Fruit fly (Drosophila melanogaster): ENCODE measurements around the gene CG9970.

Gene CG9970

dm6 chr3L:2893846-2894511, 22.5 kb downstream of the CG9970 start:
- TF ChIP-seq Hr39 (GFP tag; optimal IDR thresholded peaks at IDR 0.05), result no peak
- no peak for TF ChIP-seq Hr38 (GFP tag; optimal IDR thresholded peaks at IDR 0.05)
- TF ChIP-seq CG34406 (GFP tag; optimal IDR thresholded peaks at IDR 0.05), result no peak
- no peak for TF ChIP-seq pdm3 (GFP tag; optimal IDR thresholded peaks at IDR 0.05)
- TF ChIP-seq Gug (GFP tag; IDR thresholded peaks at IDR 0.05), result no peak

- TF ChIP-seq CG31627 (GFP tag; optimal IDR thresholded peaks at IDR 0.05) (no peak), eg (GFP tag; IDR thresholded peaks at IDR 0.05) (no peak), net (GFP tag; optimal IDR thresholded peaks at IDR 0.05) (no peak), cyc (GFP tag; optimal IDR thresholded peaks at IDR 0.05) (no peak), Eip75B (GFP tag; optimal IDR thresholded peaks at IDR 0.05) (no peak), pdm3 (GFP tag; optimal IDR thresholded peaks at IDR 0.05) (no peak), CG16779 (tag; optimal IDR thresholded peaks at IDR 0.05) (no peak), topi (GFP tag; optimal IDR thresholded peaks at IDR 0.05) (no peak)
Measured at dm6 chr3L:2892105-2892504, 24.3 kb downstream of the CG9970 start, which contains the start of gene spz5. spz5 (minus strand) TSS chr3L:2892166.

DNA sequence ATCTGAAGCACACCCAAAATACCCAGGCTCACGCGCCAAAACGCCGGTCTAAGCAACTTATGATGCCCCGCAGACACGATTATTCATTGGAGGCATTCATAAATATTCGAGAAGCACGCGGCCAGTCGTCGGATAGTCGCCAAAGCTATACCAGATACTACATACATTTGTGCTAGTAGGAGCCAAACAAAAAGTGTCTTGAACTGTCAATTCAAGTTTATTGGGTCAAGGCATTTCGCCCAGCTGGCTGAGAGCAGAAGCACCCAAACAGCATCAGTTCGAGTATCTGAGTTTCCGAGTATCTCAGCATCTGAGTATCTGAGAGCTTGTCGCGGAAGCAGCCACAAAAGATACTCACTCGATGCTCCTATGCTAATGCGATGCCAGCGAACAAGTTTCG, 28.3 kb downstream of the CG9970 start:
- TF ChIP-seq OdsH (GFP tag; optimal IDR thresholded peaks at IDR 0.05) (no peak), Gug (GFP tag; IDR thresholded peaks at IDR 0.05) (no peak), Ets21C (GFP tag; optimal IDR thresholded peaks at IDR 0.05) (no peak), ss (GFP tag; optimal IDR thresholded peaks at IDR 0.05) (no peak)

dm6 chr3L:2887399-2887798, 29.1 kb downstream of the CG9970 start:
- TF ChIP-seq fd85E (GFP tag; optimal IDR thresholded peaks at IDR 0.05) (no peak), lz (GFP tag; optimal IDR thresholded peaks at IDR 0.05) (no peak), CG7368 (GFP tag; optimal IDR thresholded peaks at IDR 0.05) (no peak), Lpt (GFP tag; optimal IDR thresholded peaks at IDR 0.05) (no peak), Sox102F (GFP tag; optimal IDR thresholded peaks at IDR 0.05) (no peak), Ets96B (tag; optimal IDR thresholded peaks at IDR 0.05) (no peak), spab (GFP tag; optimal IDR thresholded peaks at IDR 0.05) (no peak), CG8119 (GFP tag; IDR thresholded peaks at IDR 0.05) (no peak), CG6808 (GFP tag; optimal IDR thresholded peaks at IDR 0.05) (no peak), Hr39 (GFP tag; optimal IDR thresholded peaks at IDR 0.05) (no peak), CG16779 (tag; optimal IDR thresholded peaks at IDR 0.05) (no peak), topi (GFP tag; optimal IDR thresholded peaks at IDR 0.05) (no peak), svp (GFP tag) (no peak)

- TF ChIP-seq fkh (GFP tag; optimal IDR thresholded peaks at IDR 0.05) (no peak), Smox (GFP tag; optimal IDR thresholded peaks at IDR 0.05) (no peak), Hr38 (GFP tag; optimal IDR thresholded peaks at IDR 0.05) (no peak), Met (GFP tag; optimal IDR thresholded peaks at IDR 0.05) (no peak), vri (GFP tag; optimal IDR thresholded peaks at IDR 0.05) (no peak), Ets21C (GFP tag; optimal IDR thresholded peaks at IDR 0.05) (no peak), ss (GFP tag; optimal IDR thresholded peaks at IDR 0.05) (no peak), CG6276 (GFP tag; optimal IDR thresholded peaks at IDR 0.05) (no peak), salr (GFP tag; optimal IDR thresholded peaks at IDR 0.05) (no peak), svp (GFP tag) (no peak), spab (GFP tag; optimal IDR thresholded peaks at IDR 0.05) (no peak), Blimp-1 (GFP tag; optimal IDR thresholded peaks at IDR 0.05) (no peak), Sox15 (GFP tag; optimal IDR thresholded peaks at IDR 0.05) (no peak), CG6792 (GFP tag; optimal IDR thresholded peaks at IDR 0.05) (no peak), CG9139 (GFP tag; optimal IDR thresholded peaks at IDR 0.05) (no peak), eg (GFP tag; IDR thresholded peaks at IDR 0.05) (no peak), cyc (GFP tag; optimal IDR thresholded peaks at IDR 0.05) (no peak)
Measured at dm6 chr3L:2885568-2885967, 30.9 kb downstream of the CG9970 start.
